Worm (Caenorhabditis elegans) whole organism, L4 larva: ENCODE measurements around the gene F41H8.1.
"Not testable (repeated sequence)": the region's sequence is repeated elsewhere in the genome, so short reads cannot be mapped to it uniquely, and the experiment has no call there.

Experiments
- dve-1 ChIP-seq: sonication (generic microtip); optimal IDR thresholded peaks from 2 replicates; lab custom pipeline; 2017; ENCODE audit warnings: antibody characterized with exemption, mild to moderate bottlenecking, missing genetic modification characterization, missing compliant biosample characterization; ENCODE audit not compliant: insufficient read depth
- nhr-237 ChIP-seq: sonication (generic microtip); optimal IDR thresholded peaks from 2 replicates; lab custom pipeline; 2017; ENCODE audit warnings: missing biosample characterization, missing genetic modification characterization
- tag-97 ChIP-seq: fragments of 200-800 bp; sonication (Bioruptor generic); IDR thresholded peaks from 2 replicates; pipeline ENCODE4 v1.3.6; 2022; ENCODE audit warnings: missing genetic modification characterization, missing compliant biosample characterization

DNA sequence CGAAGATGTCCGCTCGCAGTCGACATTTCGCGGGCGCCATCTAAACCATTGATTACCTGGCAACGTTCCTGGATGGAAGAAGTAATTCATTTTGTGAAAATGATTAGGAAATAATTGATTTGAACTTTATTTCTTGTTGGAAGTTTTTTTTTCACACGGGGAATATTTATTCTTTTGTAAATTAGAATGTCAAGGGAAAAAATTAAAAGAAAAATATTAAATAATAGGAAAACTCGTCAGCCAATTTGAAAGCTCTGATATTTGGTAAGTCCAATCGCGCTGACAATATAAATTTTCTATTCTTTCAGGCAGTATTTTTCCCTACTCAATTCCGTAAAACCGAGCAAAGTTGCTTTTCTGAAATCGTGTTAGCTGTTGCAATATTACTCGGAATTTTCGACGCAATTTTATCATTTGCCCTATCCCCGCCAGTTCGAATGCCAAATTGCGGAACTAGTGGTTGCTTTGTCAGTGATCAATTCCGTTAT, 5.6 kb downstream of the F41H8.1 start, which contains the start of the genes K09C6.7 and K09C6.10:
- not testable (repeated sequence) for TF ChIP-seq nhr-237 (tag; lab: Kevin White, UChicago); dve-1 (tag; lab: Kevin White, UChicago); tag-97 (GFP tag; lab: Robert Waterston, UW)
